Worm (Caenorhabditis elegans) whole organism, L1 larva: ENCODE measurements around the gene ZK593.2.

Source experiments
- aly-2 ChIP-seq: fragments of 150-350 bp; optimal IDR thresholded peaks from 2 replicates; lab custom pipeline; 2014; ENCODE audit warnings: missing biosample characterization, missing genetic modification characterization
- elt-3 ChIP-seq, 6 experiments: fragments of 150-350 bp in 1 of 6; sonication (generic microtip); optimal IDR thresholded peaks; 2 replicates each; lab custom pipeline; 2017 to 2018; ENCODE audit warnings: missing biosample characterization in 6 of 6, missing genetic modification characterization in 6 of 6, inconsistent platforms in 1 of 6
- fkh-10 ChIP-seq: sonication (generic microtip); optimal IDR thresholded peaks from 2 replicates; lab custom pipeline; 2017; ENCODE audit warnings: missing biosample characterization, missing genetic modification reagents, missing genetic modification characterization
- jun-1 ChIP-seq: fragments of 150-350 bp; optimal IDR thresholded peaks from 2 replicates; lab custom pipeline; 2014; ENCODE audit warnings: missing biosample characterization, missing genetic modification reagents, missing genetic modification characterization
- mdl-1 ChIP-seq, 2 experiments: fragments of 150-350 bp; optimal IDR thresholded peaks; 2 replicates each; lab custom pipeline; 2014 to 2017; ENCODE audit warnings: missing biosample characterization in 2 of 2, missing genetic modification characterization in 2 of 2, inconsistent platforms in 1 of 2
- nhr-77 ChIP-seq: fragments of 150-350 bp; optimal IDR thresholded peaks from 2 replicates; lab custom pipeline; 2014; ENCODE audit warnings: missing biosample characterization, missing genetic modification characterization
- pag-3 ChIP-seq: sonication (generic microtip); optimal IDR thresholded peaks from 2 replicates; lab custom pipeline; 2017; ENCODE audit warnings: missing genetic modification characterization, mild to moderate bottlenecking, missing compliant biosample characterization, antibody characterized with exemption, borderline replicate concordance; ENCODE audit not compliant: insufficient read depth
- rnt-1 ChIP-seq: sonication (generic microtip); optimal IDR thresholded peaks from 2 replicates; lab custom pipeline; 2016; ENCODE audit warnings: mild to moderate bottlenecking, missing genetic modification characterization, moderate library complexity, missing compliant biosample characterization
- snpc-4 ChIP-seq: fragments of 150-350 bp; optimal IDR thresholded peaks from 2 replicates; lab custom pipeline; 2014; ENCODE audit warnings: missing biosample characterization, missing genetic modification characterization
- vab-15 ChIP-seq: sonication (generic microtip); optimal IDR thresholded peaks from 2 replicates; lab custom pipeline; 2017; ENCODE audit warnings: missing genotype, mild to moderate bottlenecking, missing genetic modification characterization, missing compliant biosample characterization

ce11 chrIV:10951997-10952396 lies 38.8 kb downstream of the ZK593.2 start, which contains the start of gene Y69E1A.3:
- no peak for TF ChIP-seq mdl-1 (tag; optimal IDR thresholded peaks at IDR 0.05; lab: Kevin White, UChicago)
- TF ChIP-seq pag-3: no peak
- no peak for TF ChIP-seq rnt-1 (tag; lab: Kevin White, UChicago)
- TF ChIP-seq elt-3 (tag; optimal IDR thresholded peaks at IDR 0.05; lab: Kevin White, UChicago): no peak
- TF ChIP-seq vab-15 (tag; lab: Kevin White, UChicago): no peak
- TF ChIP-seq aly-2: no peak
- TF ChIP-seq snpc-4 (tag; lab: Kevin White, UChicago): no peak
- no peak for TF ChIP-seq fkh-10 (GFP tag; lab: Kevin White, UChicago)
- TF ChIP-seq nhr-77: no peak
- no peak for TF ChIP-seq jun-1 (tag; lab: Kevin White, UChicago)
